Fruit fly (Drosophila melanogaster): ENCODE data around the gene Cph.

Cph gene

dm6 chrX:7166306-7166705, 28.8 kb downstream of the Cph start (continued):
- TF ChIP-seq ranshi (GFP tag; IDR thresholded peaks at IDR 0.05) (peak; percentile 47; the same call in 1 of the 2 replicates), Rx (GFP tag; IDR thresholded peaks at IDR 0.05) (no peak), Lpt (GFP tag; optimal IDR thresholded peaks at IDR 0.05) (no peak), Sry-β (GFP tag; optimal IDR thresholded peaks at IDR 0.05) (no peak), CG11456 (GFP tag; IDR thresholded peaks at IDR 0.05) (no peak), prd (optimal IDR thresholded peaks at IDR 0.05) (no peak), prd (GFP tag; IDR thresholded peaks at IDR 0.05) (peak; percentile 60; the same call in 2 of the 3 replicates), trh (GFP tag; optimal IDR thresholded peaks at IDR 0.05) (no peak), Tbp (GFP tag; optimal IDR thresholded peaks at IDR 0.05) (no peak), CG17802 (tag; optimal IDR thresholded peaks at IDR 0.05) (no peak), klu (GFP tag; IDR thresholded peaks at IDR 0.05) (no peak), Blimp-1 (GFP tag; optimal IDR thresholded peaks at IDR 0.05) (peak; percentile 48), ci (GFP tag; IDR thresholded peaks at IDR 0.05) (peak; percentile 48; the same call in 1 of the 3 replicates), CG15269 (tag; optimal IDR thresholded peaks at IDR 0.05) (no peak), chif (GFP tag; optimal IDR thresholded peaks at IDR 0.05) (peak in 1 of 2 experiments; percentile 52), sug (tag; optimal IDR thresholded peaks at IDR 0.05) (no peak), CG18262 (tag; optimal IDR thresholded peaks at IDR 0.05) (peak; percentile 79), wek (GFP tag; optimal IDR thresholded peaks at IDR 0.05) (no peak), Poxn (GFP tag; IDR thresholded peaks at IDR 0.05) (no peak), Dp (GFP tag; optimal IDR thresholded peaks at IDR 0.05) (no peak), peb (GFP tag; IDR thresholded peaks at IDR 0.05) (no peak), Side (GFP tag; optimal IDR thresholded peaks at IDR 0.05) (no peak), mirr (GFP tag; optimal IDR thresholded peaks at IDR 0.05) (no peak), CG15601 (tag; optimal IDR thresholded peaks at IDR 0.05) (peak; percentile 41), CG17385 (GFP tag; optimal IDR thresholded peaks at IDR 0.05) (peak; percentile 52), Dll (GFP tag; IDR thresholded peaks at IDR 0.05; ENCODE audit: partially characterized antibody) (no peak), CG6654 (GFP tag; optimal IDR thresholded peaks at IDR 0.05) (no peak), CG10274 (GFP tag; optimal IDR thresholded peaks at IDR 0.05) (no peak), tin (GFP tag; optimal IDR thresholded peaks at IDR 0.05) (no peak), CG9817 (tag; optimal IDR thresholded peaks at IDR 0.05) (no peak), CG8924 (tag; optimal IDR thresholded peaks at IDR 0.05) (peak; percentile 46), CG4404 (GFP tag; IDR thresholded peaks at IDR 0.05) (peak; percentile 71), sisA (GFP tag; IDR thresholded peaks at IDR 0.05) (no peak), wor (GFP tag; IDR thresholded peaks at IDR 0.05) (no peak), CG30020 (tag; optimal IDR thresholded peaks at IDR 0.05) (no peak), otp (GFP tag; IDR thresholded peaks at IDR 0.05) (peak; percentile 49; the same call in 1 of the 3 replicates), CG1233 (GFP tag; optimal IDR thresholded peaks at IDR 0.05) (peak; percentile 3), tx (GFP tag; optimal IDR thresholded peaks at IDR 0.05) (no peak), CG3847 (GFP tag; IDR thresholded peaks at IDR 0.05) (no peak), zfh1 (GFP tag; IDR thresholded peaks at IDR 0.05) (peak; percentile 70; the same call in 2 of the 3 replicates), Max (GFP tag; optimal IDR thresholded peaks at IDR 0.05) (no peak), kni (GFP tag; optimal IDR thresholded peaks at IDR 0.05) (no peak), CG2678 (tag; optimal IDR thresholded peaks at IDR 0.05) (peak; percentile 12), CG2116 (GFP tag; optimal IDR thresholded peaks at IDR 0.05) (no peak), wdn (GFP tag; IDR thresholded peaks at IDR 0.05) (no peak), sr (GFP tag; IDR thresholded peaks at IDR 0.05) (no peak), tup (GFP tag; optimal IDR thresholded peaks at IDR 0.05) (no peak), Nf-YB (GFP tag; optimal IDR thresholded peaks at IDR 0.05) (no peak), nom (GFP tag; optimal IDR thresholded peaks at IDR 0.05) (no peak), CG6791 (GFP tag; IDR thresholded peaks at IDR 0.05; ENCODE audit: partially characterized antibody) (no peak), CG16863 (GFP tag; optimal IDR thresholded peaks at IDR 0.05) (peak; percentile 15), CG31224 (GFP tag; IDR thresholded peaks at IDR 0.05) (no peak)
